Fruit fly (Drosophila melanogaster) S2 (cell line): ENCODE measurements around the gene fry.

Experiments used
- CG8478 ChIP-seq: fragments of >200 bp; optimal IDR thresholded peaks from 2 replicates; lab custom pipeline; 2018
- CTCF ChIP-seq, 2 experiments: fragments of >200 bp; optimal IDR thresholded peaks; 2 replicates each; lab custom pipeline; 2018

- TF ChIP-seq CTCF (optimal IDR thresholded peaks at IDR 0.05; lab: Kevin White, UChicago): no peak
- no peak for TF ChIP-seq CG8478 (lab: Kevin White, UChicago)
Measured at dm6 chr3L:9643762-9644161, 35.1 kb downstream of the fry start, which contains the start of gene CNMaR.
